Worm (Caenorhabditis elegans): ENCODE data around the gene math-28.

- TF ChIP-seq egl-27 (tag; optimal IDR thresholded peaks at IDR 0.05) (no peak), lin-29 (GFP tag; IDR thresholded peaks at IDR 0.05) (no peak), ama-1 (optimal IDR thresholded peaks at IDR 0.05) (no peak), duxl-1 (tag; optimal IDR thresholded peaks at IDR 0.05; ENCODE audit: poor library complexity) (no peak), ctbp-1 (GFP tag; IDR thresholded peaks at IDR 0.05) (no peak), lin-15B (tag; optimal IDR thresholded peaks at IDR 0.05) (no peak), daf-19 (GFP tag; conservative IDR thresholded peaks at IDR 0.05) (no peak)
These were observed 23.0 kb downstream of the math-28 start, which contains the start of gene C08F1.10 for ce11 chrII:1786209-1786608.
